Worm (Caenorhabditis elegans): ENCODE results near the gene pho-11.

- TF ChIP-seq zag-1 (tag; optimal IDR thresholded peaks at IDR 0.05) (no peak), aly-2 (tag; optimal IDR thresholded peaks at IDR 0.05) (no peak)
Measured at ce11 chrII:9895173-9895572, 36.5 kb upstream of the pho-11 start.

Data from whole organism, L4 larva.